Fruit fly (Drosophila melanogaster) whole organism, embryonic: ENCODE measurements around the gene Nlg4.
A peak's percentile ranks its signal among the peaks of the same experiment; 100 is the strongest.

Experiments
- B-H1 ChIP-seq: fragments of 200-800 bp; sonication (Bioruptor generic); IDR thresholded peaks from 3 replicates; pipeline ENCODE4 v1.3.6; 2022; ENCODE audit warnings: missing biosample characterization, missing genetic modification characterization
- CG10209 ChIP-seq: fragments of 200-800 bp; sonication (Bioruptor generic); optimal IDR thresholded peaks from 3 replicates; lab custom pipeline; 2017; ENCODE audit warnings: missing biosample characterization, mild to moderate bottlenecking, missing genetic modification characterization, missing genetic modification reagents
- CG10654 ChIP-seq: fragments of 200-800 bp; sonication (Bioruptor generic); optimal IDR thresholded peaks from 2 replicates; lab custom pipeline; 2016; ENCODE audit warnings: missing biosample characterization, missing genetic modification characterization
- CG12942 ChIP-seq: fragments of 200-800 bp; sonication (Bioruptor generic); optimal IDR thresholded peaks from 3 replicates; lab custom pipeline; 2016; ENCODE audit warnings: missing biosample characterization, missing genetic modification characterization
- CG13296 ChIP-seq: fragments of 200-800 bp; sonication (Bioruptor generic); optimal IDR thresholded peaks from 3 replicates; lab custom pipeline; 2018; ENCODE audit warnings: missing biosample characterization, mild to moderate bottlenecking, missing genetic modification characterization
- CG13424 ChIP-seq: fragments of 200-800 bp; sonication (Bioruptor generic); optimal IDR thresholded peaks from 2 replicates; lab custom pipeline; 2019; ENCODE audit warnings: missing biosample characterization, mild to moderate bottlenecking, missing genetic modification characterization, moderate library complexity
- CG13624 ChIP-seq: fragments of 200-800 bp; sonication (Bioruptor generic); optimal IDR thresholded peaks from 2 replicates; lab custom pipeline; 2016; ENCODE audit warnings: missing biosample characterization, missing genetic modification characterization
- CG14860 ChIP-seq: fragments of 200-800 bp; sonication (Bioruptor generic); IDR thresholded peaks from 3 replicates; pipeline ENCODE4 v1.3.6; 2022; ENCODE audit warnings: missing biosample characterization, missing genetic modification characterization; ENCODE audit not compliant: partially characterized antibody
- CG18764 ChIP-seq: fragments of 200-800 bp; sonication (Bioruptor generic); optimal IDR thresholded peaks from 3 replicates; lab custom pipeline; 2016; ENCODE audit warnings: missing biosample characterization, missing genetic modification characterization
- CG2889 ChIP-seq: fragments of 200-800 bp; sonication (Bioruptor generic); IDR thresholded peaks from 3 replicates; pipeline ENCODE4 v1.3.6; 2022; ENCODE audit warnings: missing biosample characterization, missing genetic modification characterization
- CG32532 ChIP-seq: fragments of 200-800 bp; sonication (Bioruptor generic); IDR thresholded peaks from 2 replicates; pipeline ENCODE4 v1.3.6; 2022; ENCODE audit warnings: missing biosample characterization, missing genetic modification characterization
- CG32767 ChIP-seq: fragments of 200-800 bp; sonication (Bioruptor generic); IDR thresholded peaks from 2 replicates; pipeline ENCODE4 v1.3.6; 2022; ENCODE audit warnings: missing biosample characterization, missing genetic modification characterization
- CG4707 ChIP-seq: fragments of 200-800 bp; sonication (Bioruptor generic); optimal IDR thresholded peaks from 2 replicates; lab custom pipeline; 2018; ENCODE audit warnings: missing biosample characterization, mild to moderate bottlenecking, missing genetic modification characterization, moderate library complexity
- CG5953 ChIP-seq: fragments of 200-800 bp; sonication (Bioruptor generic); IDR thresholded peaks from 2 replicates; pipeline ENCODE4 v1.3.6; 2022; ENCODE audit warnings: missing biosample characterization, missing genetic modification characterization
- CG6272 ChIP-seq: fragments of 200-800 bp; sonication (Bioruptor generic); IDR thresholded peaks from 2 replicates; pipeline ENCODE4 v1.3.6; 2022; ENCODE audit warnings: missing biosample characterization, missing genetic modification characterization
- CG6689 ChIP-seq: fragments of 200-800 bp; sonication (Bioruptor generic); IDR thresholded peaks from 2 replicates; pipeline ENCODE4 v1.3.6; 2022; ENCODE audit warnings: missing biosample characterization, missing genetic modification characterization
- CG7556 ChIP-seq: fragments of 200-800 bp; sonication (Bioruptor generic); optimal IDR thresholded peaks from 2 replicates; lab custom pipeline; 2017; ENCODE audit warnings: missing biosample characterization, mild to moderate bottlenecking, missing genetic modification characterization
- CHES-1-like ChIP-seq: fragments of 200-800 bp; sonication (Bioruptor generic); optimal IDR thresholded peaks from 2 replicates; lab custom pipeline; 2016; ENCODE audit warnings: missing biosample characterization, missing genetic modification characterization
- Deaf1 ChIP-seq: fragments of 200-800 bp; optimal IDR thresholded peaks from 3 replicates; lab custom pipeline; 2019; ENCODE audit warnings: missing biosample characterization, mild to moderate bottlenecking, missing genetic modification characterization, moderate library complexity
- Dek ChIP-seq: fragments of 200-800 bp; sonication (Bioruptor generic); optimal IDR thresholded peaks from 3 replicates; lab custom pipeline; 2019; ENCODE audit warnings: missing biosample characterization, mild to moderate bottlenecking, missing genetic modification characterization, moderate library complexity
- Drgx ChIP-seq: fragments of 200-800 bp; sonication (Bioruptor generic); IDR thresholded peaks from 2 replicates; pipeline ENCODE4 v1.3.6; 2022; ENCODE audit warnings: missing biosample characterization, missing genetic modification characterization
- Fer3 ChIP-seq: fragments of 200-800 bp; sonication (Bioruptor generic); optimal IDR thresholded peaks from 2 replicates; lab custom pipeline; 2018; ENCODE audit warnings: missing biosample characterization, mild to moderate bottlenecking, missing genetic modification characterization, moderate library complexity
- GATAe ChIP-seq: fragments of 200-800 bp; sonication (Bioruptor generic); conservative IDR thresholded peaks from 2 replicates; pipeline ENCODE4 v1.3.6; 2022; ENCODE audit warnings: missing biosample characterization, missing genetic modification characterization
- HLHmδ ChIP-seq: fragments of 200-800 bp; sonication (Bioruptor generic); optimal IDR thresholded peaks from 2 replicates; lab custom pipeline; 2018; ENCODE audit warnings: missing biosample characterization, mild to moderate bottlenecking, missing genetic modification characterization, moderate library complexity
- HmgD ChIP-seq: fragments of 200-800 bp; sonication (Bioruptor generic); optimal IDR thresholded peaks from 3 replicates; lab custom pipeline; 2016; ENCODE audit warnings: missing biosample characterization, missing genetic modification characterization
- MBD-R2 ChIP-seq: fragments of 200-800 bp; sonication (Bioruptor generic); IDR thresholded peaks from 2 replicates; pipeline ENCODE4 v1.3.6; 2022; ENCODE audit warnings: missing biosample characterization, missing genetic modification characterization
- Myb ChIP-seq: fragments of 200-800 bp; sonication (Bioruptor generic); optimal IDR thresholded peaks from 2 replicates; lab custom pipeline; 2016; ENCODE audit warnings: missing biosample characterization, missing genetic modification characterization
- NC2β ChIP-seq: fragments of 200-800 bp; sonication (Bioruptor generic); optimal IDR thresholded peaks from 2 replicates; lab custom pipeline; 2016; ENCODE audit warnings: missing biosample characterization, missing genetic modification characterization
- Rfx ChIP-seq: fragments of 200-800 bp; sonication (Bioruptor generic); IDR thresholded peaks from 2 replicates; pipeline ENCODE4 v1.3.6; 2022; ENCODE audit warnings: missing biosample characterization, missing genetic modification characterization
- Sin3A ChIP-seq: fragments of >200 bp; optimal IDR thresholded peaks from 2 replicates; lab custom pipeline; 2018
- Trl ChIP-seq, 3 experiments: fragments of >200 bp in 2 of 3; fragments of 200-800 bp in 1 of 3; sonication (Bioruptor generic) in 1 of 3; optimal IDR thresholded peaks; 2 replicates in 1 of 3; 3 replicates in 2 of 3; lab custom pipeline; 2016 to 2017; ENCODE audit warnings: missing biosample characterization in 1 of 3, missing genetic modification characterization in 1 of 3
- Usf ChIP-seq: fragments of 200-800 bp; sonication (Bioruptor generic); optimal IDR thresholded peaks from 2 replicates; lab custom pipeline; 2017; ENCODE audit warnings: missing genotype, missing biosample characterization, missing genetic modification characterization
- az2 ChIP-seq: fragments of 200-800 bp; sonication (Bioruptor generic); optimal IDR thresholded peaks from 3 replicates; lab custom pipeline; 2016; ENCODE audit warnings: missing biosample characterization, missing genetic modification characterization
- ci ChIP-seq: fragments of 200-800 bp; sonication (Bioruptor generic); IDR thresholded peaks from 3 replicates; pipeline ENCODE4 v1.3.6; 2022; ENCODE audit warnings: missing biosample characterization, missing genetic modification characterization
- disco-r ChIP-seq: fragments of 200-800 bp; sonication (Bioruptor generic); optimal IDR thresholded peaks from 2 replicates; lab custom pipeline; 2016; ENCODE audit warnings: missing biosample characterization, missing genetic modification characterization
- dysf ChIP-seq: fragments of 200-800 bp; sonication (Bioruptor generic); IDR thresholded peaks from 3 replicates; pipeline ENCODE4 v1.3.6; 2022; ENCODE audit warnings: missing biosample characterization, missing genetic modification characterization
- emc ChIP-seq: fragments of 200-800 bp; sonication (Bioruptor generic); optimal IDR thresholded peaks from 2 replicates; lab custom pipeline; 2016; ENCODE audit warnings: missing biosample characterization, missing genetic modification characterization
- gcm ChIP-seq: fragments of 200-800 bp; sonication (Bioruptor generic); optimal IDR thresholded peaks from 2 replicates; lab custom pipeline; 2019; ENCODE audit warnings: missing biosample characterization, mild to moderate bottlenecking, missing genetic modification characterization, moderate library complexity
- gt ChIP-seq: fragments of 200-800 bp; sonication (Bioruptor generic); IDR thresholded peaks from 2 replicates; pipeline ENCODE4 v1.3.6; 2022; ENCODE audit warnings: missing biosample characterization, missing genetic modification characterization
- her ChIP-seq: fragments of 200-800 bp; sonication (Bioruptor generic); optimal IDR thresholded peaks from 2 replicates; lab custom pipeline; 2016; ENCODE audit warnings: missing biosample characterization, missing genetic modification characterization
- org-1 ChIP-seq: fragments of 200-800 bp; sonication (Bioruptor generic); optimal IDR thresholded peaks from 2 replicates; lab custom pipeline; 2017; ENCODE audit warnings: missing biosample characterization, missing genetic modification characterization
- pita ChIP-seq: fragments of 200-800 bp; sonication (Bioruptor generic); optimal IDR thresholded peaks from 2 replicates; lab custom pipeline; 2017; ENCODE audit warnings: missing biosample characterization, mild to moderate bottlenecking, missing genetic modification characterization
- pnt ChIP-seq: fragments of 200-800 bp; sonication (Bioruptor generic); optimal IDR thresholded peaks from 3 replicates; lab custom pipeline; 2016; ENCODE audit warnings: missing biosample characterization, missing genetic modification characterization
- run ChIP-seq: fragments of 200-800 bp; sonication (Bioruptor generic); optimal IDR thresholded peaks from 3 replicates; lab custom pipeline; 2018; ENCODE audit warnings: missing biosample characterization, mild to moderate bottlenecking, missing genetic modification characterization
- sc ChIP-seq, 3 experiments: fragments of >200 bp in 2 of 3; fragments of 200-800 bp in 1 of 3; sonication (Bioruptor generic) in 1 of 3; optimal IDR thresholded peaks; 2 replicates in 2 of 3; 3 replicates in 1 of 3; lab custom pipeline; 2017; ENCODE audit warnings: mild to moderate bottlenecking in 1 of 3, missing biosample characterization in 1 of 3, missing genetic modification characterization in 1 of 3, missing genetic modification reagents in 1 of 3
- schlank ChIP-seq: fragments of 200-800 bp; sonication (Bioruptor generic); optimal IDR thresholded peaks from 2 replicates; lab custom pipeline; 2018; ENCODE audit warnings: missing biosample characterization, mild to moderate bottlenecking, missing genetic modification characterization
- sens-2 ChIP-seq: fragments of 200-800 bp; sonication (Bioruptor generic); IDR thresholded peaks from 2 replicates; pipeline ENCODE4 v1.3.6; 2022; ENCODE audit warnings: missing biosample characterization, missing genetic modification characterization
- so ChIP-seq: fragments of 200-800 bp; sonication (Bioruptor generic); IDR thresholded peaks from 3 replicates; pipeline ENCODE4 v1.3.6; 2022; ENCODE audit warnings: missing biosample characterization, missing genetic modification characterization
- vnd ChIP-seq: fragments of 200-800 bp; sonication (Bioruptor generic); IDR thresholded peaks from 3 replicates; pipeline ENCODE4 v1.3.6; 2022; ENCODE audit warnings: missing biosample characterization, missing genetic modification characterization; ENCODE audit not compliant: partially characterized antibody

The Nlg4 gene

dm6 chr3R:20261225-20261968 lies 56.8 kb downstream of the Nlg4 start (continued):
- TF ChIP-seq CG4707 (GFP tag; lab: Kevin White, UChicago) (peak; percentile 60), vnd (GFP tag; lab: Robert Waterston, UW) (no peak), CG18764 (GFP tag; lab: Kevin White, UChicago) (peak; percentile 48), CG6689 (GFP tag; lab: Robert Waterston, UW) (peak; percentile 70), Rfx (GFP tag; lab: Robert Waterston, UW) (peak; percentile 91), Myb (peak; percentile 63), CG32767 (GFP tag; lab: Robert Waterston, UW) (peak; percentile 80; the same call in 1 of the 2 replicates), CG6272 (peak; percentile 57), gcm (peak; percentile 82), HmgD (GFP tag; lab: Kevin White, UChicago) (no peak), MBD-R2 (GFP tag; lab: Robert Waterston, UW) (peak; percentile 80), Trl (optimal IDR thresholded peaks at IDR 0.05; lab: Kevin White, UChicago) (no peak), Trl (GFP tag; optimal IDR thresholded peaks at IDR 0.05; lab: Kevin White, UChicago) (no peak), CG12942 (peak; percentile 59), CG5953 (GFP tag; lab: Robert Waterston, UW) (peak; percentile 53; the same call in 1 of the 2 replicates), Deaf1 (tag; lab: Kevin White, UChicago) (peak; percentile 80), Sin3A (no peak), Drgx (GFP tag; lab: Robert Waterston, UW) (peak; percentile 97), dysf (GFP tag; lab: Robert Waterston, UW) (peak; percentile 92), CG13424 (peak; percentile 89), CG14860 (GFP tag; lab: Robert Waterston, UW) (no peak), Fer3 (tag; lab: Kevin White, UChicago) (peak; percentile 93), CG13624 (GFP tag; lab: Kevin White, UChicago) (peak; percentile 74), Usf (GFP tag; lab: Kevin White, UChicago) (peak; percentile 63), sc (optimal IDR thresholded peaks at IDR 0.05; lab: Kevin White, UChicago) (no peak), sc (GFP tag; optimal IDR thresholded peaks at IDR 0.05; lab: Kevin White, UChicago) (peak; percentile 48), schlank (tag; lab: Kevin White, UChicago) (peak; percentile 77), CG13296 (GFP tag; lab: Kevin White, UChicago) (peak; percentile 90), gt (no peak), HLHmδ (GFP tag; lab: Kevin White, UChicago) (no peak), CG10209 (GFP tag; lab: Kevin White, UChicago) (peak; percentile 92), pita (GFP tag; lab: Kevin White, UChicago) (no peak), az2 (GFP tag; lab: Kevin White, UChicago) (peak; percentile 74), CG10654 (GFP tag; lab: Kevin White, UChicago) (peak; percentile 67), CHES-1-like (peak; percentile 75), emc (GFP tag; lab: Kevin White, UChicago) (peak; percentile 54), org-1 (GFP tag; lab: Kevin White, UChicago) (peak; percentile 89), CG2889 (GFP tag; lab: Robert Waterston, UW) (peak; percentile 74; the same call in 1 of the 3 replicates), NC2β (GFP tag; lab: Kevin White, UChicago) (peak; percentile 52), GATAe (peak; percentile 61), run (tag; lab: Kevin White, UChicago) (peak; percentile 62), so (peak; percentile 85), pnt (GFP tag; lab: Kevin White, UChicago) (peak; percentile 46), Dek (tag; lab: Kevin White, UChicago) (peak; percentile 92), B-H1 (GFP tag; lab: Robert Waterston, UW) (peak; percentile 69), CG32532 (peak; percentile 93), disco-r (GFP tag; lab: Kevin White, UChicago) (no peak), sens-2 (GFP tag; lab: Robert Waterston, UW) (peak; percentile 34; the same call in 1 of the 2 replicates), CG7556 (GFP tag; lab: Kevin White, UChicago) (peak; percentile 87), her (GFP tag; lab: Kevin White, UChicago) (peak; percentile 68), ci (GFP tag; lab: Robert Waterston, UW) (peak; percentile 78)
